Worm (Caenorhabditis elegans): ENCODE measurements around the gene ZC239.22.

Gene ZC239.22

DNA sequence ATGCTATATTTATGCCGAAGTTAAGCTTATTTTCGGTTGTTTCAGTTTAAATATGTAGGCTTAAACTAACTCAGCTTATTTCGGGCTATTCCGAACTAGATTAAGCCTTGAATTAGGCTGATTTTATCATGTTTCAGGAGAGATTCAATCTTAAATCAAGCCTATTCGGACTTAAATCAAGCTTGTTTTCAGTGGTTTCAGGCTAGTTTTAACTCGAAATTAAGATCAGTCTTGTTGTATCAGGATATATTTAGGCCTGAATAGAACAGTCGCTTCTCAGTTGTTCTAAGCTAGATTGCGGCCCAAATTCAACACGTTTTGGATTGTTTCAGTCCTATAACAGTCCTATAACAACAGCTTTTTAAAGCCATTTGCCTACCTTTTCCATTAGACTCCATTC is 31.2 kb upstream of the ZC239.22 start:
- TF ChIP-seq eor-1 (tag; optimal IDR thresholded peaks at IDR 0.05) = no peak
- no peak for TF ChIP-seq skn-1 (tag; optimal IDR thresholded peaks at IDR 0.05)
- no peak for TF ChIP-seq ama-1 (optimal IDR thresholded peaks at IDR 0.05)
- TF ChIP-seq fos-1 (tag; optimal IDR thresholded peaks at IDR 0.05) = no peak
- TF ChIP-seq ceh-28 (tag; optimal IDR thresholded peaks at IDR 0.05) = no peak
- no peak for TF ChIP-seq mml-1 (tag; optimal IDR thresholded peaks at IDR 0.05)
- no peak for TF ChIP-seq nfya-1 (tag; optimal IDR thresholded peaks at IDR 0.05; ENCODE audit: insufficient read depth)
- TF ChIP-seq nhr-11 (tag; optimal IDR thresholded peaks at IDR 0.05) = no peak
- TF ChIP-seq egl-5 (tag; optimal IDR thresholded peaks at IDR 0.05) = no peak

DNA sequence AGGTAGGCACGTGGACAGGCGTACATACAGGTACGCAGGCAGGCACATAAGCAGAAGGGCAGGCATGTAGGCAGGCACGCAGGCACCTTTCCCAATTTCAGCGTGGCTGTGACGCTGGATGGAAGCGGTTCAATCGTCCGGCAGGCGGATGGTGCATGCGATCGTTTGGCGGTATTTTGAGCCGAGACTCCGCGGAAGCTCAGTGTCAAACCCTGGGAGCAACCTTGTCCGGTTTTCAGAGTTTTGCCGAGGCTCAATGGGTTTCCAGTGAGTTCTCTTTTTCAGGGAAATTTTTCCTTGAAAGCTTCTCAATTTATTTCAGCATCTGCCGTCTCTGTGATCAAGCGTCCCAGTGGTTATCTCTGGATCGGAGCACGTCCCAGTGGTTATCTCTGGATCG is 29.6 kb upstream of the ZC239.22 start:
- TF ChIP-seq elt-3 (tag; optimal IDR thresholded peaks at IDR 0.05) (no peak), nhr-237 (tag; optimal IDR thresholded peaks at IDR 0.05) (no peak), nhr-25 (tag; optimal IDR thresholded peaks at IDR 0.05) (no peak), ceh-16 (tag; optimal IDR thresholded peaks at IDR 0.05) (no peak), nfya-1 (tag; optimal IDR thresholded peaks at IDR 0.05; ENCODE audit: insufficient read depth) (no peak), R02D3.7 (tag; optimal IDR thresholded peaks at IDR 0.05) (no peak), lsy-12 (tag; optimal IDR thresholded peaks at IDR 0.05) (no peak), fkh-2 (tag; optimal IDR thresholded peaks at IDR 0.05) (no peak)

DNA sequence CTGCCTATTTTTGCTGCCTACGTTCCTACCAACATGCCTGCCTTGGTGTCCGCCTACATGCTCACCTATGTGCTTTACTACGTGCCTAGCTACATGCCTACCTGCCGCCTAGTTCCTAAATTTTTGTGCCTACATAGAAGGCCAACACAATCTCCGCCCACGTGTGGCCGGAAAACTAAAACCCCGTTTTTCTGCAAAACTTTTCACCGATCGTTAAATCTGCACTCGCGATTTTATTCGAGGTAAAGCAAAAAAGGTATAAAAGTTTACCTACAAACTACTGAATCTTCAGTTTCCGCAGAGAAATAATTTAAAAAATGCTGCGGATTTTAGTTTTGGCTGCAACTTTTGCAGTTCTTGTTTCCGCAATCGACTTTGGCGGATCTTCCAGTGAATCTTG is 28.8 kb upstream of the ZC239.22 start, which contains the start of gene clec-124:
clec-124 (plus strand) TSS at position 301 of the 400 bp plus-strand sequence.
- TF ChIP-seq unc-62 (GFP tag; optimal IDR thresholded peaks at IDR 0.05) = no peak
- no peak for TF ChIP-seq ceh-16 (tag; optimal IDR thresholded peaks at IDR 0.05)
- TF ChIP-seq unc-39 (tag; optimal IDR thresholded peaks at IDR 0.05) = no peak
- TF ChIP-seq pqm-1 (tag; optimal IDR thresholded peaks at IDR 0.05) = no peak
- TF ChIP-seq mml-1 (tag; optimal IDR thresholded peaks at IDR 0.05) = no peak
- TF ChIP-seq nhr-28 (tag; optimal IDR thresholded peaks at IDR 0.05) = no peak
- TF ChIP-seq ztf-11 (tag; optimal IDR thresholded peaks at IDR 0.05) = no peak
- TF ChIP-seq nhr-25 (tag; optimal IDR thresholded peaks at IDR 0.05) = no peak
- no peak for TF ChIP-seq hmg-11 (tag; optimal IDR thresholded peaks at IDR 0.05)
- TF ChIP-seq fkh-10 (GFP tag; optimal IDR thresholded peaks at IDR 0.05) = no peak
- no peak for TF ChIP-seq ceh-9 (tag; optimal IDR thresholded peaks at IDR 0.05)
- no peak for TF ChIP-seq zag-1 (tag; optimal IDR thresholded peaks at IDR 0.05)
- TF ChIP-seq nfya-1 (tag; optimal IDR thresholded peaks at IDR 0.05; ENCODE audit: insufficient read depth) = no peak
- TF ChIP-seq nhr-12 (tag; optimal IDR thresholded peaks at IDR 0.05) = no peak
- TF ChIP-seq elt-3 (tag; optimal IDR thresholded peaks at IDR 0.05) = no peak
- TF ChIP-seq nhr-43 (tag; optimal IDR thresholded peaks at IDR 0.05; ENCODE audit: poor library complexity, severe bottlenecking) = no peak
- no peak for TF ChIP-seq ZK546.5 (tag; optimal IDR thresholded peaks at IDR 0.05)

DNA sequence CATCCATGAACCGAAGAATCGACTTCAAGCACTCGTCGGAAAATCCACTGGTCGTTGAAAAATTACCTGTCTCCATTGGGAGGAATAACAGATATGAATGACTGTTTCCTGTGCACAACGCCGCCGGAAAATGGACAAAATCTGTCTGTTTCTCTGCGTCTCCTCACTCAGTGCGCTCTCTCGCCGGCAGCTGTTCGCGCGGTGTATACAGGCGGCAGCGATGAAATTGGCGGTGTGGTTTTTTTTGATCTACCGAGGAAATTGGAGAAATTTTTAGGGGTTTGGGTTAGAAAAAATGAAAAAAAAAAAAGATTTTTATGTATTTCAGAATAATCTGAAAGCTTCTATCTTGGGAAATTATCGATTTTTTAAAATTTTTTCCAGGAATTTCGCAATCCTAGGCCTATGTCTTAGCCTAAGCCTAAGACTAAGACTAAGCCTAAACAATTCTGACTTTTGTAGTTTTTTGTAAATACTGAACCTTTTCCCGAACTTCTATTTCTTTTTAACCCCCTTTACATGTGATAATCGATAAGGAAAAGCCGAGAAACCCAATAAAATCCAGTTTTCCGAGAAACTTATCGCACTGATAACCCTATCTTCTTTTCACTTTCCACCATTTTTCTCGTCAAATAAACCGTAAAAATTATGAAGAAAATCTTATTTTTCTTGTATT is 27.6 kb upstream of the ZC239.22 start, which contains the start of the genes fbxc-50 and C17F4.2:
fbxc-50 (minus strand) TSS at position 81 of the 676 bp plus-strand sequence.
C17F4.2 (plus strand) TSS at position 626 of the 676 bp plus-strand sequence.
- no peak for TF ChIP-seq elt-1 (tag; optimal IDR thresholded peaks at IDR 0.05)
- no peak for TF ChIP-seq nhr-43 (tag; optimal IDR thresholded peaks at IDR 0.05; ENCODE audit: poor library complexity, severe bottlenecking)
- TF ChIP-seq aly-2 (tag; optimal IDR thresholded peaks at IDR 0.05) = no peak
- TF ChIP-seq ceh-28 (tag; optimal IDR thresholded peaks at IDR 0.05) = no peak
- no peak for TF ChIP-seq nhr-23 (tag; optimal IDR thresholded peaks at IDR 0.05)
- no peak for TF ChIP-seq nhr-25 (tag; optimal IDR thresholded peaks at IDR 0.05)
- TF ChIP-seq lin-15B (tag; optimal IDR thresholded peaks at IDR 0.05) = no peak
- TF ChIP-seq nhr-11 (tag; optimal IDR thresholded peaks at IDR 0.05) = no peak
- TF ChIP-seq ztf-4 (tag; optimal IDR thresholded peaks at IDR 0.05) = no peak
- TF ChIP-seq nfya-1 (tag; optimal IDR thresholded peaks at IDR 0.05; ENCODE audit: insufficient read depth) = no peak
- TF ChIP-seq ZK546.5 (tag; optimal IDR thresholded peaks at IDR 0.05) = no peak

DNA sequence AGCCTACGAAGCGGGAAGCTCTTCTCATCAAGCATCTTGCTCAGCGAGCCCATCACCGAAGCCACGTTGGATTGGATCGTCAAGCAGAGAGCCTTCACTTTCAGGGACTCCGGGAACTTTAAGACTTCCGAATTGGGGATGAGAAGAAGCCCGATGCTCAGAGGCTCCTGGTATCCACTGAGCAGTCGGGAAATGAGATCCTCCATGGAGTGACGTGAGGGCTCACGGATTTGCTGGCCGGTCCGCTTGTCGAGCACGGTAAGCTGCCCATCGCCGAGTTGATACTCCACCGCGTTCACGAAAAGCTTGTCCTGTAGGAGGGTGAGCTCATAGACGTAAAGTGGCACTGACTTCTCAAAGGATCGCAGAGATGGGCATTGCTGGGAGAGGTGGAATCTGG is 26.9 kb upstream of the ZC239.22 start:
- TF ChIP-seq nhr-28 (tag; optimal IDR thresholded peaks at IDR 0.05) (no peak), pqm-1 (tag; optimal IDR thresholded peaks at IDR 0.05) (no peak), unc-62 (GFP tag; optimal IDR thresholded peaks at IDR 0.05) (no peak), eor-1 (tag; optimal IDR thresholded peaks at IDR 0.05) (no peak), nhr-12 (tag; optimal IDR thresholded peaks at IDR 0.05) (no peak), snpc-4 (tag; optimal IDR thresholded peaks at IDR 0.05) (no peak), nhr-23 (tag; optimal IDR thresholded peaks at IDR 0.05) (no peak), nhr-67 (tag; optimal IDR thresholded peaks at IDR 0.05) (no peak), R02D3.7 (tag; optimal IDR thresholded peaks at IDR 0.05) (no peak)

All from whole organism, L3 larva.